Worm (Caenorhabditis elegans) whole organism, late embryonic: ENCODE results near the gene D2089.3.

Experiments used
- F13H6.1 ChIP-seq: sonication (generic microtip); optimal IDR thresholded peaks from 2 replicates; lab custom pipeline; 2016; ENCODE audit warnings: missing genetic modification characterization, missing compliant biosample characterization
- T23F11.4 ChIP-seq: fragments of 200-800 bp; sonication (Bioruptor generic); optimal IDR thresholded peaks from 2 replicates; lab custom pipeline; 2018; ENCODE audit warnings: mild to moderate bottlenecking, missing genetic modification characterization, missing compliant biosample characterization
- ahr-1 ChIP-seq: sonication (generic microtip); optimal IDR thresholded peaks from 2 replicates; lab custom pipeline; 2016; ENCODE audit warnings: missing genetic modification characterization, missing compliant biosample characterization
- ama-1 ChIP-seq: fragments of 150-350 bp; optimal IDR thresholded peaks from 2 replicates; lab custom pipeline; 2014
- ceh-14 ChIP-seq: sonication (generic microtip); optimal IDR thresholded peaks from 2 replicates; lab custom pipeline; 2016; ENCODE audit warnings: missing genotype, missing genetic modification characterization, missing compliant biosample characterization
- ceh-19 ChIP-seq: fragments of 200-800 bp; sonication (Bioruptor generic); optimal IDR thresholded peaks from 2 replicates; lab custom pipeline; 2018; ENCODE audit warnings: mild to moderate bottlenecking, missing genetic modification characterization, missing compliant biosample characterization
- ceh-2 ChIP-seq: sonication (generic microtip); optimal IDR thresholded peaks from 2 replicates; lab custom pipeline; 2016; ENCODE audit warnings: missing genotype, missing genetic modification characterization, missing compliant biosample characterization
- ceh-22 ChIP-seq: sonication (generic microtip); optimal IDR thresholded peaks from 2 replicates; lab custom pipeline; 2017; ENCODE audit warnings: missing biosample characterization, missing genetic modification characterization
- ceh-24 ChIP-seq: sonication (generic microtip); optimal IDR thresholded peaks from 2 replicates; lab custom pipeline; 2016; ENCODE audit warnings: mild to moderate bottlenecking, missing genetic modification characterization, missing compliant biosample characterization
- ceh-30 ChIP-seq: fragments of 150-350 bp; optimal IDR thresholded peaks from 2 replicates; lab custom pipeline; 2014; ENCODE audit warnings: missing biosample characterization, missing genetic modification characterization
- ceh-34 ChIP-seq: sonication (generic microtip); optimal IDR thresholded peaks from 2 replicates; lab custom pipeline; 2016; ENCODE audit warnings: mild to moderate bottlenecking, missing genetic modification characterization, missing compliant biosample characterization
- ceh-45 ChIP-seq: fragments of 200-800 bp; sonication (Bioruptor generic); IDR thresholded peaks from 2 replicates; pipeline ENCODE4 v1.3.6; 2022; ENCODE audit warnings: missing genetic modification reagents, missing genetic modification characterization, missing compliant biosample characterization
- ceh-48 ChIP-seq: sonication (generic microtip); optimal IDR thresholded peaks from 2 replicates; lab custom pipeline; 2016; ENCODE audit warnings: missing genetic modification characterization, inconsistent platforms, missing compliant biosample characterization
- ceh-6 ChIP-seq: fragments of 200-800 bp; sonication (Bioruptor generic); optimal IDR thresholded peaks from 2 replicates; lab custom pipeline; 2018; ENCODE audit warnings: mild to moderate bottlenecking, missing genetic modification characterization, missing compliant biosample characterization
- dmd-4 ChIP-seq: sonication (generic microtip); optimal IDR thresholded peaks from 2 replicates; lab custom pipeline; 2016; ENCODE audit warnings: borderline replicate concordance, missing genetic modification characterization, missing compliant biosample characterization
- dve-1 ChIP-seq: sonication (generic microtip); optimal IDR thresholded peaks from 2 replicates; lab custom pipeline; 2017; ENCODE audit warnings: antibody characterized with exemption, mild to moderate bottlenecking, missing genetic modification characterization, missing compliant biosample characterization
- elt-2 ChIP-seq: sonication (generic microtip); optimal IDR thresholded peaks from 2 replicates; lab custom pipeline; 2016; ENCODE audit warnings: missing genetic modification reagents, missing genetic modification characterization, missing compliant biosample characterization
- ets-4 ChIP-seq: sonication (generic microtip); optimal IDR thresholded peaks from 2 replicates; lab custom pipeline; 2016; ENCODE audit warnings: missing genetic modification characterization, missing compliant biosample characterization
- eyg-1 ChIP-seq: sonication (generic microtip); optimal IDR thresholded peaks from 2 replicates; lab custom pipeline; 2016; ENCODE audit warnings: missing genotype, missing genetic modification characterization, missing compliant biosample characterization
- gmeb-2 ChIP-seq: sonication (generic microtip); optimal IDR thresholded peaks from 2 replicates; lab custom pipeline; 2016; ENCODE audit warnings: missing genetic modification characterization, inconsistent platforms, missing compliant biosample characterization
- hlh-30 ChIP-seq: sonication (generic microtip); optimal IDR thresholded peaks from 2 replicates; lab custom pipeline; 2017; ENCODE audit warnings: antibody characterized with exemption, missing genetic modification characterization, missing compliant biosample characterization; ENCODE audit not compliant: insufficient read depth
- hlh-6 ChIP-seq: sonication (generic microtip); optimal IDR thresholded peaks from 2 replicates; lab custom pipeline; 2016; ENCODE audit warnings: missing genotype, missing genetic modification characterization, missing compliant biosample characterization
- hlh-8 ChIP-seq: sonication (generic microtip); optimal IDR thresholded peaks from 2 replicates; lab custom pipeline; 2016; ENCODE audit warnings: missing genotype, missing genetic modification characterization, missing compliant biosample characterization
- lim-6 ChIP-seq: sonication (generic microtip); optimal IDR thresholded peaks from 2 replicates; lab custom pipeline; 2016; ENCODE audit warnings: missing genetic modification characterization, missing compliant biosample characterization
- mec-3 ChIP-seq: sonication (generic microtip); optimal IDR thresholded peaks from 2 replicates; lab custom pipeline; 2016; ENCODE audit warnings: borderline replicate concordance, missing genetic modification characterization, missing compliant biosample characterization
- nhr-11 ChIP-seq: fragments of 150-350 bp; optimal IDR thresholded peaks from 2 replicates; lab custom pipeline; 2014; ENCODE audit warnings: missing biosample characterization, missing genetic modification characterization
- odd-2 ChIP-seq: sonication (generic microtip); optimal IDR thresholded peaks from 2 replicates; lab custom pipeline; 2017; ENCODE audit warnings: antibody characterized with exemption, mild to moderate bottlenecking, missing genetic modification characterization, missing compliant biosample characterization
- pat-9 ChIP-seq: fragments of 200-800 bp; sonication (Bioruptor generic); optimal IDR thresholded peaks from 2 replicates; lab custom pipeline; 2018; ENCODE audit warnings: mild to moderate bottlenecking, missing genetic modification characterization, moderate library complexity, missing compliant biosample characterization
- pha-4 ChIP-seq: fragments of 150-350 bp; optimal IDR thresholded peaks from 2 replicates; lab custom pipeline; 2018; ENCODE audit warnings: missing biosample characterization, missing genetic modification reagents, missing genetic modification characterization
- pqm-1 ChIP-seq: sonication (generic microtip); optimal IDR thresholded peaks from 2 replicates; lab custom pipeline; 2016; ENCODE audit warnings: missing genetic modification characterization, missing compliant biosample characterization
- pros-1 ChIP-seq: fragments of 150-350 bp; optimal IDR thresholded peaks from 2 replicates; lab custom pipeline; 2014; ENCODE audit warnings: missing biosample characterization, missing genetic modification reagents, missing genetic modification characterization
- ref-2 ChIP-seq: sonication (generic microtip); optimal IDR thresholded peaks from 2 replicates; lab custom pipeline; 2016; ENCODE audit warnings: missing genetic modification characterization, missing compliant biosample characterization
- rnt-1 ChIP-seq: sonication (generic microtip); optimal IDR thresholded peaks from 2 replicates; lab custom pipeline; 2016; ENCODE audit warnings: missing genetic modification characterization, missing compliant biosample characterization
- sdc-2 ChIP-seq: sonication (generic microtip); optimal IDR thresholded peaks from 2 replicates; lab custom pipeline; 2016; ENCODE audit warnings: missing genotype, missing genetic modification characterization, missing compliant biosample characterization
- sox-2 ChIP-seq: fragments of 200-800 bp; sonication (Bioruptor generic); IDR thresholded peaks from 2 replicates; pipeline ENCODE4 v1.3.6; 2022; ENCODE audit warnings: missing genetic modification reagents, missing genetic modification characterization, missing compliant biosample characterization
- sox-4 ChIP-seq: sonication (generic microtip); optimal IDR thresholded peaks from 2 replicates; lab custom pipeline; 2017; ENCODE audit warnings: mild to moderate bottlenecking, missing genetic modification characterization, inconsistent platforms, missing compliant biosample characterization
- syd-9 ChIP-seq: sonication (generic microtip); optimal IDR thresholded peaks from 2 replicates; lab custom pipeline; 2016; ENCODE audit warnings: mild to moderate bottlenecking, missing genetic modification characterization, moderate library complexity, missing compliant biosample characterization
- tbx-7 ChIP-seq: sonication (generic microtip); optimal IDR thresholded peaks from 2 replicates; lab custom pipeline; 2016; ENCODE audit warnings: missing genotype, missing genetic modification characterization, missing compliant biosample characterization
- unc-86 ChIP-seq: sonication (generic microtip); optimal IDR thresholded peaks from 2 replicates; lab custom pipeline; 2016; ENCODE audit warnings: missing genetic modification characterization, missing compliant biosample characterization
- zip-5 ChIP-seq: sonication (generic microtip); optimal IDR thresholded peaks from 2 replicates; lab custom pipeline; 2016; ENCODE audit warnings: missing genetic modification characterization, missing compliant biosample characterization

D2089.3 gene

ce11 chrII:10643403-10643802, 21.5 kb downstream of the D2089.3 start, which contains the start of gene M28.4:
M28.4 (plus strand) TSS chrII:10643703.
- TF ChIP-seq unc-86 (tag; lab: Kevin White, UChicago) (no peak), odd-2 (tag; lab: Kevin White, UChicago) (no peak), nhr-11 (tag; lab: Kevin White, UChicago) (no peak), tbx-7 (tag; lab: Kevin White, UChicago) (no peak), ceh-14 (tag; lab: Kevin White, UChicago) (no peak)

ce11 chrII:10639110-10639509, 25.8 kb downstream of the D2089.3 start, which contains the start of gene M28.9:
M28.9 (plus strand) TSS chrII:10639410.
- TF ChIP-seq eyg-1 (no peak), zip-5 (no peak), sdc-2 (tag; lab: Kevin White, UChicago) (no peak), ceh-45 (GFP tag; lab: Robert Waterston, UW) (no peak), lim-6 (no peak), gmeb-2 (tag; lab: Kevin White, UChicago) (no peak), nhr-11 (tag; lab: Kevin White, UChicago) (no peak), sox-4 (tag; lab: Kevin White, UChicago) (no peak), ceh-48 (no peak), sox-2 (GFP tag; lab: Robert Waterston, UW) (no peak)

ce11 chrII:10630944-10631343, 34.0 kb downstream of the D2089.3 start:
- TF ChIP-seq rnt-1 (tag; lab: Kevin White, UChicago) (no peak), hlh-6 (tag; lab: Kevin White, UChicago) (no peak), pros-1 (no peak), F13H6.1 (tag; lab: Kevin White, UChicago) (no peak), lim-6 (no peak), ceh-22 (tag; lab: Kevin White, UChicago) (no peak), unc-86 (tag; lab: Kevin White, UChicago) (no peak), ceh-19 (GFP tag; lab: Kevin White, UChicago) (no peak)
- TF ChIP-seq, all 69 proteins: peak for 0

ce11 chrII:10627963-10628362, 37.0 kb downstream of the D2089.3 start, which contains the start of gene M28.8:
M28.8 (plus strand) TSS chrII:10628263.
- TF ChIP-seq ahr-1 (tag; lab: Kevin White, UChicago) (no peak), sox-4 (tag; lab: Kevin White, UChicago) (no peak), ref-2 (tag; lab: Kevin White, UChicago) (no peak), ceh-6 (GFP tag; lab: Kevin White, UChicago) (no peak), pqm-1 (tag; lab: Kevin White, UChicago) (no peak), ceh-2 (tag; lab: Kevin White, UChicago) (no peak), gmeb-2 (tag; lab: Kevin White, UChicago) (no peak), ceh-22 (tag; lab: Kevin White, UChicago) (no peak), F13H6.1 (tag; lab: Kevin White, UChicago) (no peak), syd-9 (tag; lab: Kevin White, UChicago) (no peak), pha-4 (no peak)

- TF ChIP-seq elt-2 (tag; lab: Kevin White, UChicago) (peak; percentile 37), sdc-2 (tag; lab: Kevin White, UChicago) (no peak)
Observed at ce11 chrII:10627086-10627485, 37.8 kb downstream of the D2089.3 start.

- no peak for TF ChIP-seq ceh-30 (tag; lab: Kevin White, UChicago)
- TF ChIP-seq ama-1 (lab: Kevin White, UChicago), result no peak
- no peak for TF ChIP-seq ceh-24
- no peak for TF ChIP-seq pat-9 (tag; lab: Kevin White, UChicago)
- no peak for TF ChIP-seq ceh-2 (tag; lab: Kevin White, UChicago)
- TF ChIP-seq hlh-30, result no peak
- TF ChIP-seq ets-4 (tag; lab: Kevin White, UChicago), result no peak
- TF ChIP-seq ceh-34 (tag; lab: Kevin White, UChicago), result no peak
- no peak for TF ChIP-seq T23F11.4 (GFP tag; lab: Kevin White, UChicago)
- no peak for TF ChIP-seq hlh-8 (tag; lab: Kevin White, UChicago)
- TF ChIP-seq ceh-22 (tag; lab: Kevin White, UChicago), result no peak
- TF ChIP-seq tbx-7 (tag; lab: Kevin White, UChicago), result no peak
- TF ChIP-seq dve-1 (tag; lab: Kevin White, UChicago), result no peak
- no peak for TF ChIP-seq ceh-6 (GFP tag; lab: Kevin White, UChicago)
- TF ChIP-seq mec-3 (tag; lab: Kevin White, UChicago), result no peak
- TF ChIP-seq dmd-4 (tag; lab: Kevin White, UChicago), result no peak
Observed at ce11 chrII:10621965-10622364, 43.0 kb downstream of the D2089.3 start, which contains the start of gene cutl-9. cutl-9 (plus strand) TSS chrII:10622265.
